Fruit fly (Drosophila melanogaster): Measurements from ENCODE around the gene CG9287.
A peak's percentile ranks its signal among the peaks of the same experiment; 100 is the strongest.

DNA sequence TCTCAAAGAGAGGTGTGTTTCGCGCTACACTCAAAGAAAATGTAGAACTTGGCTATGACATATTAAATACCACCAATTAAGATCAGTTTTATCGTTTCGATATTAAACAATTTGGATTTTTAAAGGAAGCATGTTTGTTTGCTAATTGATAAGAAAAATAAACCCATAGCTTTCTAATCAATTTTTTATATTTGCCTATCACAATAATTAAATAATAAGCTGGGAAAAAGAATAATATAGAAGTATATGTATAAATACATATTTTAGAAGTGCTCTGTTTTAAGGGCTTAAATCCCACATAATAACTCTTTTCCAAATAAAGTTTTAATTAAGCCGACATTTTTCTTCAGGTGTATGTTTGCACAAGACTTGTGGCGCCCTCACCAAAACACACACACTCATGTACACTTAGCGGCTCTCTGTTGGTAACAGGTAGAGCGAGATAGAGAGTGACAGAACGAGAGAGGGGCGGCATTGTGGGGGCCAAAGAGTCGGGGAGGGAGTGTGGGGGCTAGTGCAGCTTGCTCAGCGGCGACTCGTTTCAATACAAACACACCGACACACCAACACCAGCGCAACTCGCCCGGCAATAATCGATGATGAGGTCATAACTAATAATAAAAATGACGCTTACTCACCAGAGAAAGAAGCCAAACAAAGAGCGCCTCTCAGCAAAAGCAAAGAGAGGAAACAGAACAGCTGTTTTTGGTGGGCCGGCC lies 38.2 kb upstream of the CG9287 start:
- TF ChIP-seq CG3032 (tag; optimal IDR thresholded peaks at IDR 0.05): peak; percentile 90
- peak; percentile 95 for TF ChIP-seq CG10631 (GFP tag; optimal IDR thresholded peaks at IDR 0.05)
- TF ChIP-seq fd85E (GFP tag; optimal IDR thresholded peaks at IDR 0.05): peak; percentile 44
- peak; percentile 94 for TF ChIP-seq esn (GFP tag; optimal IDR thresholded peaks at IDR 0.05)
- peak; percentile 82 for TF ChIP-seq CG31627 (GFP tag; optimal IDR thresholded peaks at IDR 0.05)
- TF ChIP-seq pdm3 (GFP tag; optimal IDR thresholded peaks at IDR 0.05): peak; percentile 91
- TF ChIP-seq CG6854 (GFP tag; optimal IDR thresholded peaks at IDR 0.05): peak; percentile 57
- TF ChIP-seq CG11902 (GFP tag; optimal IDR thresholded peaks at IDR 0.05): peak; percentile 81
- TF ChIP-seq acj6 (GFP tag; optimal IDR thresholded peaks at IDR 0.05): peak; percentile 92
- peak; percentile 91 for TF ChIP-seq CG3919 (GFP tag; optimal IDR thresholded peaks at IDR 0.05)
- peak; percentile 83 for TF ChIP-seq svp (GFP tag)
- peak; percentile 70 for TF ChIP-seq Blimp-1 (GFP tag; optimal IDR thresholded peaks at IDR 0.05)
- TF ChIP-seq CG8319 (GFP tag; optimal IDR thresholded peaks at IDR 0.05): peak; percentile 80
- TF ChIP-seq Met (GFP tag; optimal IDR thresholded peaks at IDR 0.05): peak; percentile 90
